Worm (Caenorhabditis elegans) whole organism, L4 larva: ENCODE data around the gene ubc-1.

Experiments used
- D1046.2 ChIP-seq: fragments of 200-800 bp; sonication (Bioruptor generic); IDR thresholded peaks from 2 replicates; pipeline ENCODE4 v1.3.6; 2022; ENCODE audit warnings: missing genetic modification characterization, missing compliant biosample characterization
- F37D6.2 ChIP-seq: sonication (generic microtip); optimal IDR thresholded peaks from 2 replicates; lab custom pipeline; 2016; ENCODE audit warnings: mild to moderate bottlenecking, missing genetic modification characterization, missing compliant biosample characterization
- F49E8.2 ChIP-seq: sonication (generic microtip); optimal IDR thresholded peaks from 2 replicates; lab custom pipeline; 2016; ENCODE audit warnings: missing compliant biosample characterization, mild to moderate bottlenecking, missing genetic modification characterization, borderline replicate concordance
- R02D3.7 ChIP-seq: fragments of 150-350 bp; sonication (generic microtip); optimal IDR thresholded peaks from 3 replicates; lab custom pipeline; 2014; ENCODE audit warnings: missing biosample characterization, missing genetic modification characterization
- T20F7.1 ChIP-seq: fragments of 200-800 bp; sonication (Bioruptor generic); optimal IDR thresholded peaks from 2 replicates; lab custom pipeline; 2018; ENCODE audit warnings: mild to moderate bottlenecking, missing genetic modification characterization, missing compliant biosample characterization
- Y105C5A.15 ChIP-seq: fragments of 200-800 bp; sonication (Bioruptor generic); IDR thresholded peaks from 2 replicates; pipeline ENCODE4 v1.3.6; 2022; ENCODE audit warnings: missing genetic modification characterization, missing compliant biosample characterization
- Y48G9A.11 ChIP-seq: fragments of 200-800 bp; sonication (Bioruptor generic); IDR thresholded peaks from 2 replicates; pipeline ENCODE4 v1.3.6; 2022; ENCODE audit warnings: missing genetic modification reagents, missing genetic modification characterization, missing compliant biosample characterization
- aly-2 ChIP-seq: sonication (generic microtip); optimal IDR thresholded peaks from 2 replicates; lab custom pipeline; 2018; ENCODE audit warnings: missing biosample characterization, missing genetic modification characterization
- ceh-20 ChIP-seq: fragments of 200-800 bp; sonication (Bioruptor generic); IDR thresholded peaks from 2 replicates; pipeline ENCODE4 v1.3.6; 2022; ENCODE audit warnings: missing genetic modification reagents, missing genetic modification characterization, missing compliant biosample characterization
- ceh-28 ChIP-seq: fragments of 150-350 bp; optimal IDR thresholded peaks from 2 replicates; lab custom pipeline; 2014; ENCODE audit warnings: missing biosample characterization, missing genetic modification reagents, missing genetic modification characterization
- ceh-32 ChIP-seq: sonication (generic microtip); optimal IDR thresholded peaks from 2 replicates; lab custom pipeline; 2016; ENCODE audit warnings: mild to moderate bottlenecking, missing genetic modification characterization, missing compliant biosample characterization; ENCODE audit not compliant: poor library complexity
- ceh-82 ChIP-seq: sonication (generic microtip); optimal IDR thresholded peaks from 2 replicates; lab custom pipeline; 2017; ENCODE audit warnings: missing biosample characterization, missing genetic modification characterization
- ctbp-1 ChIP-seq: fragments of 200-800 bp; sonication (Bioruptor generic); IDR thresholded peaks from 2 replicates; pipeline ENCODE4 v1.3.6; 2022; ENCODE audit warnings: missing genetic modification reagents, missing genetic modification characterization, missing compliant biosample characterization
- daf-16 ChIP-seq, 3 experiments: sonication (generic microtip); optimal IDR thresholded peaks; 2 replicates each; lab custom pipeline; 2016 to 2017; ENCODE audit warnings: missing genetic modification characterization in 3 of 3, missing genetic modification reagents in 3 of 3, mild to moderate bottlenecking in 2 of 3, missing compliant biosample characterization in 2 of 3, missing biosample characterization in 1 of 3, moderate library complexity in 1 of 3
- daf-8 ChIP-seq: fragments of 200-800 bp; sonication (Bioruptor generic); IDR thresholded peaks from 2 replicates; pipeline ENCODE4 v1.3.6; 2022; ENCODE audit warnings: missing genetic modification characterization, missing compliant biosample characterization
- dmd-8 ChIP-seq: fragments of 200-800 bp; sonication (Bioruptor generic); IDR thresholded peaks from 2 replicates; pipeline ENCODE4 v1.3.6; 2022; ENCODE audit warnings: missing genetic modification characterization, missing compliant biosample characterization
- hlh-11 ChIP-seq: fragments of 200-800 bp; sonication (Bioruptor generic); optimal IDR thresholded peaks from 2 replicates; lab custom pipeline; 2018; ENCODE audit warnings: mild to moderate bottlenecking, missing genetic modification characterization, missing compliant biosample characterization
- jun-1 ChIP-seq: fragments of 150-350 bp; optimal IDR thresholded peaks from 2 replicates; lab custom pipeline; 2014; ENCODE audit warnings: missing biosample characterization, missing genetic modification reagents, missing genetic modification characterization
- lin-39 ChIP-seq: fragments of 150-350 bp; optimal IDR thresholded peaks from 2 replicates; lab custom pipeline; 2014; ENCODE audit warnings: missing biosample characterization, missing genetic modification reagents, missing genetic modification characterization
- madf-9 ChIP-seq: fragments of 200-800 bp; sonication (Bioruptor generic); conservative IDR thresholded peaks from 2 replicates; pipeline ENCODE4 v1.3.6; 2022; ENCODE audit warnings: missing genetic modification reagents, missing genetic modification characterization, missing compliant biosample characterization
- mdl-1 ChIP-seq, 2 experiments: fragments of 150-350 bp in 1 of 2; sonication (generic microtip) in 1 of 2; optimal IDR thresholded peaks; 2 replicates each; lab custom pipeline; 2014 to 2017; ENCODE audit warnings: missing biosample characterization in 2 of 2, missing genetic modification characterization in 2 of 2
- mdt-29 ChIP-seq: fragments of 200-800 bp; sonication (Bioruptor generic); IDR thresholded peaks from 2 replicates; pipeline ENCODE4 v1.3.6; 2022; ENCODE audit warnings: missing genetic modification reagents, missing genetic modification characterization, missing compliant biosample characterization
- mes-2 ChIP-seq: sonication (generic microtip); optimal IDR thresholded peaks from 2 replicates; lab custom pipeline; 2016; ENCODE audit warnings: missing genotype, mild to moderate bottlenecking, missing genetic modification characterization, missing compliant biosample characterization; ENCODE audit not compliant: poor library complexity, severe bottlenecking
- mxl-3 ChIP-seq: fragments of 200-800 bp; sonication (Bioruptor generic); optimal IDR thresholded peaks from 2 replicates; lab custom pipeline; 2018; ENCODE audit warnings: mild to moderate bottlenecking, missing genetic modification characterization, missing compliant biosample characterization
- nhr-42 ChIP-seq: fragments of 200-800 bp; sonication (Bioruptor generic); IDR thresholded peaks from 2 replicates; pipeline ENCODE4 v1.3.6; 2022; ENCODE audit warnings: missing genetic modification characterization, missing compliant biosample characterization
- nhr-48 ChIP-seq: sonication (generic microtip); optimal IDR thresholded peaks from 2 replicates; lab custom pipeline; 2016; ENCODE audit warnings: mild to moderate bottlenecking, missing genetic modification characterization, missing compliant biosample characterization
- nhr-77 ChIP-seq: fragments of 150-350 bp; optimal IDR thresholded peaks from 2 replicates; lab custom pipeline; 2014; ENCODE audit warnings: missing biosample characterization, missing genetic modification characterization
- php-3 ChIP-seq: fragments of 200-800 bp; sonication (Bioruptor generic); IDR thresholded peaks from 2 replicates; pipeline ENCODE4 v1.3.6; 2022; ENCODE audit warnings: missing genetic modification reagents, missing genetic modification characterization, missing compliant biosample characterization
- rbr-2 ChIP-seq: sonication (generic microtip); optimal IDR thresholded peaks from 2 replicates; lab custom pipeline; 2016; ENCODE audit warnings: missing genotype, missing genetic modification characterization, missing compliant biosample characterization
- saeg-2 ChIP-seq: fragments of 200-800 bp; sonication (Bioruptor generic); IDR thresholded peaks from 2 replicates; pipeline ENCODE4 v1.3.6; 2022; ENCODE audit warnings: missing genetic modification reagents, missing genetic modification characterization, missing compliant biosample characterization
- sdz-12 ChIP-seq: fragments of 200-800 bp; sonication (Bioruptor generic); optimal IDR thresholded peaks from 2 replicates; lab custom pipeline; 2018; ENCODE audit warnings: mild to moderate bottlenecking, missing genetic modification characterization, missing compliant biosample characterization
- skn-1 ChIP-seq: fragments of 150-350 bp; optimal IDR thresholded peaks from 2 replicates; lab custom pipeline; 2014; ENCODE audit warnings: missing biosample characterization, missing genetic modification characterization
- snpc-1.2 ChIP-seq: fragments of 200-800 bp; sonication (Bioruptor generic); IDR thresholded peaks from 2 replicates; pipeline ENCODE4 v1.3.6; 2022; ENCODE audit warnings: missing genetic modification reagents, missing genetic modification characterization, missing compliant biosample characterization
- snpc-4 ChIP-seq: fragments of 150-350 bp; optimal IDR thresholded peaks from 2 replicates; lab custom pipeline; 2014; ENCODE audit warnings: missing biosample characterization, missing genetic modification characterization
- spr-1 ChIP-seq: sonication (generic microtip); optimal IDR thresholded peaks from 2 replicates; lab custom pipeline; 2016; ENCODE audit warnings: mild to moderate bottlenecking, missing genetic modification characterization, missing compliant biosample characterization
- tag-97 ChIP-seq: fragments of 200-800 bp; sonication (Bioruptor generic); IDR thresholded peaks from 2 replicates; pipeline ENCODE4 v1.3.6; 2022; ENCODE audit warnings: missing genetic modification characterization, missing compliant biosample characterization
- unc-130 ChIP-seq: sonication (generic microtip); optimal IDR thresholded peaks from 2 replicates; lab custom pipeline; 2016; ENCODE audit warnings: missing genetic modification reagents, missing genetic modification characterization, missing compliant biosample characterization
- unc-39 ChIP-seq: sonication (generic microtip); optimal IDR thresholded peaks from 2 replicates; lab custom pipeline; 2017; ENCODE audit warnings: missing biosample characterization, missing genetic modification characterization
- zfp-2 ChIP-seq: sonication (generic microtip); optimal IDR thresholded peaks from 2 replicates; lab custom pipeline; 2016; ENCODE audit warnings: mild to moderate bottlenecking, missing genetic modification characterization, missing compliant biosample characterization
- zip-11 ChIP-seq: fragments of 200-800 bp; sonication (Bioruptor generic); IDR thresholded peaks from 2 replicates; pipeline ENCODE4 v1.3.6; 2022; ENCODE audit warnings: missing genetic modification characterization, missing compliant biosample characterization
- zip-2 ChIP-seq: fragments of 150-350 bp; optimal IDR thresholded peaks from 2 replicates; lab custom pipeline; 2014; ENCODE audit warnings: missing biosample characterization, missing genetic modification characterization
- ztf-11 ChIP-seq: fragments of 150-350 bp; optimal IDR thresholded peaks from 2 replicates; lab custom pipeline; 2014; ENCODE audit warnings: missing biosample characterization, missing genetic modification characterization

Gene ubc-1

ce11 chrIV:4137472-4137871, 34.7 kb downstream of the ubc-1 start, which contains the start of gene F49F1.9:
F49F1.9 (minus strand) TSS chrIV:4137572.
- TF ChIP-seq Y48G9A.11 (GFP tag; lab: Robert Waterston, UW) (no peak), nhr-42 (no peak), skn-1 (tag; lab: Kevin White, UChicago) (no peak), ztf-11 (tag; lab: Kevin White, UChicago) (no peak), daf-8 (GFP tag; lab: Robert Waterston, UW) (no peak), F49E8.2 (tag; lab: Kevin White, UChicago) (no peak), tag-97 (GFP tag; lab: Robert Waterston, UW) (no peak), unc-130 (GFP tag; lab: Kevin White, UChicago) (no peak), rbr-2 (tag; lab: Kevin White, UChicago) (no peak), hlh-11 (tag; lab: Kevin White, UChicago) (no peak), F37D6.2 (tag; lab: Kevin White, UChicago) (no peak), Y105C5A.15 (no peak), mxl-3 (GFP tag; lab: Kevin White, UChicago) (no peak)

ce11 chrIV:4139022-4139421, 36.2 kb downstream of the ubc-1 start, which contains the start of gene F49F1.10:
F49F1.10 (minus strand) TSS chrIV:4139122.
- TF ChIP-seq mdt-29 (no peak), aly-2 (tag; lab: Kevin White, UChicago) (no peak), spr-1 (tag; lab: Kevin White, UChicago) (no peak), daf-16 (GFP tag; optimal IDR thresholded peaks at IDR 0.05; lab: Kevin White, UChicago) (no peak), daf-16 (tag; optimal IDR thresholded peaks at IDR 0.05; lab: Kevin White, UChicago) (no peak), D1046.2 (no peak)

ce11 chrIV:4140265-4140664, 37.4 kb downstream of the ubc-1 start, which contains the start of gene F49F1.18:
F49F1.18 (minus strand) TSS chrIV:4140365.
- TF ChIP-seq R02D3.7 (tag; lab: Kevin White, UChicago) (no peak), zip-2 (tag; lab: Kevin White, UChicago) (no peak), unc-39 (tag; lab: Kevin White, UChicago) (no peak), T20F7.1 (GFP tag; lab: Kevin White, UChicago) (no peak), php-3 (no peak), nhr-42 (no peak), lin-39 (tag; lab: Kevin White, UChicago) (no peak), zip-11 (GFP tag; lab: Robert Waterston, UW) (no peak), saeg-2 (GFP tag; lab: Robert Waterston, UW) (no peak), snpc-4 (tag; lab: Kevin White, UChicago) (no peak), ceh-20 (no peak), ceh-28 (tag; lab: Kevin White, UChicago) (no peak), jun-1 (tag; lab: Kevin White, UChicago) (no peak), mdl-1 (tag; optimal IDR thresholded peaks at IDR 0.05; lab: Kevin White, UChicago) (no peak), mes-2 (tag; lab: Kevin White, UChicago) (no peak)
- TF ChIP-seq, all 104 proteins: peak for 0

- no peak for TF ChIP-seq dmd-8 (GFP tag; lab: Robert Waterston, UW)
- no peak for TF ChIP-seq zfp-2
- no peak for TF ChIP-seq madf-9 (GFP tag; lab: Robert Waterston, UW)
- TF ChIP-seq snpc-1.2 (GFP tag; lab: Robert Waterston, UW) = no peak
- no peak for TF ChIP-seq F37D6.2 (tag; lab: Kevin White, UChicago)
- TF ChIP-seq ctbp-1 (GFP tag; lab: Robert Waterston, UW) = no peak
- no peak for TF ChIP-seq nhr-48 (tag; lab: Kevin White, UChicago)
- TF ChIP-seq nhr-77 (tag; lab: Kevin White, UChicago) = no peak
- no peak for TF ChIP-seq unc-39 (tag; lab: Kevin White, UChicago)
- no peak for TF ChIP-seq daf-16 (GFP tag; optimal IDR thresholded peaks at IDR 0.05; lab: Kevin White, UChicago)
- no peak for TF ChIP-seq daf-16 (tag; optimal IDR thresholded peaks at IDR 0.05; lab: Kevin White, UChicago)
- no peak for TF ChIP-seq ceh-82
- TF ChIP-seq T20F7.1 (GFP tag; lab: Kevin White, UChicago) = no peak
- no peak for TF ChIP-seq mdl-1 (tag; optimal IDR thresholded peaks at IDR 0.05; lab: Kevin White, UChicago)
- no peak for TF ChIP-seq mdt-29
- no peak for TF ChIP-seq ceh-32 (tag; lab: Kevin White, UChicago)
- TF ChIP-seq sdz-12 (GFP tag; lab: Kevin White, UChicago) = no peak
- no peak for TF ChIP-seq snpc-4 (tag; lab: Kevin White, UChicago)
Observed at ce11 chrIV:4141311-4141710, 38.5 kb downstream of the ubc-1 start, which contains the start of gene F49F1.11. F49F1.11 (minus strand) TSS chrIV:4141411.
